Worm (Caenorhabditis elegans): ENCODE data around the gene F58A6.9.

ce11 chrII:5202930-5203329 is 44.3 kb upstream of the F58A6.9 start, which contains the start of gene ampd-1:
- no peak for TF ChIP-seq nhr-77 (tag; optimal IDR thresholded peaks at IDR 0.05)
- peak; percentile 16 for TF ChIP-seq nhr-28 (tag; optimal IDR thresholded peaks at IDR 0.05)
- TF ChIP-seq mdl-1 (tag; optimal IDR thresholded peaks at IDR 0.05), result no peak
- TF ChIP-seq saeg-2 (GFP tag; IDR thresholded peaks at IDR 0.05), result no peak
- TF ChIP-seq pha-4 (GFP tag; IDR thresholded peaks at IDR 0.05), result no peak
- no peak for TF ChIP-seq pha-4 (tag; optimal IDR thresholded peaks at IDR 0.05)
- TF ChIP-seq pqm-1 (tag; optimal IDR thresholded peaks at IDR 0.05), result peak; percentile 66
- TF ChIP-seq spr-3 (GFP tag; optimal IDR thresholded peaks at IDR 0.05), result no peak
